Fruit fly (Drosophila melanogaster) whole organism, embryonic: ENCODE measurements around the gene Lsp1alpha.

Experiments
- Atf-2 ChIP-seq: fragments of 200-800 bp; sonication (Bioruptor generic); optimal IDR thresholded peaks from 2 replicates; lab custom pipeline; 2016; ENCODE audit warnings: missing biosample characterization, missing genetic modification characterization
- BtbVII ChIP-seq: fragments of 200-800 bp; sonication (Bioruptor generic); optimal IDR thresholded peaks from 3 replicates; lab custom pipeline; 2017; ENCODE audit warnings: missing biosample characterization, mild to moderate bottlenecking, missing genetic modification characterization
- CG10321 ChIP-seq: fragments of 200-800 bp; sonication (Bioruptor generic); IDR thresholded peaks from 2 replicates; pipeline ENCODE4 v1.3.6; 2022; ENCODE audit warnings: missing biosample characterization, missing genetic modification characterization
- CG12659 ChIP-seq: fragments of 200-800 bp; sonication (Bioruptor generic); optimal IDR thresholded peaks from 3 replicates; lab custom pipeline; 2017; ENCODE audit warnings: mild to moderate bottlenecking, missing biosample characterization, missing genetic modification reagents, missing genetic modification characterization
- CG14014 ChIP-seq: fragments of 200-800 bp; sonication (Bioruptor generic); IDR thresholded peaks from 2 replicates; pipeline ENCODE4 v1.3.6; 2022; ENCODE audit warnings: missing biosample characterization, missing genetic modification characterization
- CG14860 ChIP-seq: fragments of 200-800 bp; sonication (Bioruptor generic); IDR thresholded peaks from 3 replicates; pipeline ENCODE4 v1.3.6; 2022; ENCODE audit warnings: missing biosample characterization, missing genetic modification characterization; ENCODE audit not compliant: partially characterized antibody
- CG15479 ChIP-seq: fragments of 200-800 bp; sonication (Bioruptor generic); optimal IDR thresholded peaks from 3 replicates; lab custom pipeline; 2019; ENCODE audit warnings: missing biosample characterization, mild to moderate bottlenecking, missing genetic modification characterization, moderate library complexity
- CG16815 ChIP-seq: fragments of 200-800 bp; sonication (Bioruptor generic); optimal IDR thresholded peaks from 3 replicates; lab custom pipeline; 2017; ENCODE audit warnings: missing biosample characterization, mild to moderate bottlenecking, missing genetic modification characterization
- CG18764 ChIP-seq: fragments of 200-800 bp; sonication (Bioruptor generic); optimal IDR thresholded peaks from 3 replicates; lab custom pipeline; 2016; ENCODE audit warnings: missing biosample characterization, missing genetic modification characterization
- CG3163 ChIP-seq: fragments of 200-800 bp; sonication (Bioruptor generic); optimal IDR thresholded peaks from 3 replicates; lab custom pipeline; 2016; ENCODE audit warnings: missing biosample characterization, missing genetic modification characterization
- CG32532 ChIP-seq: fragments of 200-800 bp; sonication (Bioruptor generic); IDR thresholded peaks from 2 replicates; pipeline ENCODE4 v1.3.6; 2022; ENCODE audit warnings: missing biosample characterization, missing genetic modification characterization
- CG6272 ChIP-seq: fragments of 200-800 bp; sonication (Bioruptor generic); IDR thresholded peaks from 2 replicates; pipeline ENCODE4 v1.3.6; 2022; ENCODE audit warnings: missing biosample characterization, missing genetic modification characterization
- CG8388 ChIP-seq: fragments of 200-800 bp; sonication (Bioruptor generic); optimal IDR thresholded peaks from 2 replicates; lab custom pipeline; 2019; ENCODE audit warnings: missing biosample characterization, mild to moderate bottlenecking, missing genetic modification characterization, moderate library complexity
- CG9437 ChIP-seq: fragments of 200-800 bp; sonication (Bioruptor generic); optimal IDR thresholded peaks from 2 replicates; lab custom pipeline; 2018; ENCODE audit warnings: missing biosample characterization, mild to moderate bottlenecking, missing genetic modification characterization
- CG9817 ChIP-seq: fragments of 200-800 bp; sonication (Bioruptor generic); optimal IDR thresholded peaks from 2 replicates; lab custom pipeline; 2018; ENCODE audit warnings: missing biosample characterization, mild to moderate bottlenecking, missing genetic modification characterization, moderate library complexity
- Dref ChIP-seq: fragments of 200-800 bp; sonication (Bioruptor generic); IDR thresholded peaks from 2 replicates; pipeline ENCODE4 v1.3.6; 2022; ENCODE audit warnings: missing biosample characterization, missing genetic modification characterization
- Ets65A ChIP-seq: fragments of 200-800 bp; sonication (Bioruptor generic); peaks from one replicate; lab custom pipeline; 2016; ENCODE audit warnings: missing biosample characterization, missing genetic modification characterization
- GATAe ChIP-seq: fragments of 200-800 bp; sonication (Bioruptor generic); conservative IDR thresholded peaks from 2 replicates; pipeline ENCODE4 v1.3.6; 2022; ENCODE audit warnings: missing biosample characterization, missing genetic modification characterization
- HmgZ ChIP-seq: fragments of 200-800 bp; sonication (Bioruptor generic); optimal IDR thresholded peaks from 2 replicates; lab custom pipeline; 2018; ENCODE audit warnings: missing biosample characterization, mild to moderate bottlenecking, missing genetic modification characterization
- Jarid2 ChIP-seq: fragments of 200-800 bp; sonication (Bioruptor generic); optimal IDR thresholded peaks from 3 replicates; lab custom pipeline; 2017; ENCODE audit warnings: mild to moderate bottlenecking, missing biosample characterization, missing genetic modification reagents, missing genetic modification characterization
- Lhr ChIP-seq: fragments of 200-800 bp; sonication (Bioruptor generic); optimal IDR thresholded peaks from 3 replicates; lab custom pipeline; 2017; ENCODE audit warnings: mild to moderate bottlenecking, missing biosample characterization, missing genetic modification reagents, missing genetic modification characterization
- Mad ChIP-seq: fragments of 200-800 bp; sonication (Bioruptor generic); optimal IDR thresholded peaks from 2 replicates; lab custom pipeline; 2016; ENCODE audit warnings: missing biosample characterization, missing genetic modification characterization
- NC2β ChIP-seq: fragments of 200-800 bp; sonication (Bioruptor generic); optimal IDR thresholded peaks from 2 replicates; lab custom pipeline; 2016; ENCODE audit warnings: missing biosample characterization, missing genetic modification characterization
- Trl ChIP-seq, 3 experiments: fragments of >200 bp in 2 of 3; fragments of 200-800 bp in 1 of 3; sonication (Bioruptor generic) in 1 of 3; optimal IDR thresholded peaks; 2 replicates in 1 of 3; 3 replicates in 2 of 3; lab custom pipeline; 2016 to 2017; ENCODE audit warnings: missing biosample characterization in 1 of 3, missing genetic modification characterization in 1 of 3
- ab ChIP-seq: fragments of 200-800 bp; sonication (Bioruptor generic); optimal IDR thresholded peaks from 2 replicates; lab custom pipeline; 2016; ENCODE audit warnings: missing biosample characterization, missing genetic modification characterization
- ac ChIP-seq: fragments of 200-800 bp; sonication (Bioruptor generic); optimal IDR thresholded peaks from 3 replicates; lab custom pipeline; 2017; ENCODE audit warnings: missing biosample characterization, mild to moderate bottlenecking, missing genetic modification characterization
- bbx ChIP-seq: fragments of 200-800 bp; sonication (Bioruptor generic); IDR thresholded peaks from 2 replicates; pipeline ENCODE4 v1.3.6; 2022; ENCODE audit warnings: missing biosample characterization, missing genetic modification characterization; ENCODE audit not compliant: partially characterized antibody
- cad ChIP-seq: fragments of >200 bp; optimal IDR thresholded peaks from 2 replicates; lab custom pipeline; 2017; ENCODE audit warnings: missing biosample characterization, missing genetic modification characterization
- cg ChIP-seq: fragments of 200-800 bp; sonication (Bioruptor generic); optimal IDR thresholded peaks from 3 replicates; lab custom pipeline; 2019; ENCODE audit warnings: missing biosample characterization, mild to moderate bottlenecking, missing genetic modification characterization, moderate library complexity
- da ChIP-seq: fragments of 200-800 bp; sonication (Bioruptor generic); optimal IDR thresholded peaks from 2 replicates; lab custom pipeline; 2016; ENCODE audit warnings: missing biosample characterization, missing genetic modification characterization
- dan ChIP-seq: fragments of 200-800 bp; sonication (Bioruptor generic); IDR thresholded peaks from 2 replicates; pipeline ENCODE4 v1.3.6; 2022; ENCODE audit warnings: missing biosample characterization, missing genetic modification characterization
- dm ChIP-seq: fragments of 200-800 bp; sonication (Bioruptor generic); optimal IDR thresholded peaks from 3 replicates; lab custom pipeline; 2016; ENCODE audit warnings: missing biosample characterization, missing genetic modification characterization
- dmrt99B ChIP-seq: fragments of 200-800 bp; sonication (Bioruptor generic); optimal IDR thresholded peaks from 2 replicates; lab custom pipeline; 2018; ENCODE audit warnings: missing biosample characterization, mild to moderate bottlenecking, missing genetic modification characterization, moderate library complexity
- dpn ChIP-seq, 2 experiments: fragments of 200-800 bp; sonication (Bioruptor generic); optimal IDR thresholded peaks; 3 replicates each; lab custom pipeline; 2016; ENCODE audit warnings: missing biosample characterization in 2 of 2, missing genetic modification characterization in 2 of 2
- fd3F ChIP-seq: fragments of 200-800 bp; sonication (Bioruptor generic); optimal IDR thresholded peaks from 2 replicates; lab custom pipeline; 2018; ENCODE audit warnings: missing biosample characterization, mild to moderate bottlenecking, missing genetic modification characterization, moderate library complexity
- gcm ChIP-seq: fragments of 200-800 bp; sonication (Bioruptor generic); optimal IDR thresholded peaks from 2 replicates; lab custom pipeline; 2019; ENCODE audit warnings: missing biosample characterization, mild to moderate bottlenecking, missing genetic modification characterization, moderate library complexity
- gem ChIP-seq: fragments of 200-800 bp; sonication (Bioruptor generic); optimal IDR thresholded peaks from 2 replicates; lab custom pipeline; 2019; ENCODE audit warnings: missing biosample characterization, mild to moderate bottlenecking, missing genetic modification characterization, moderate library complexity
- gro ChIP-seq: fragments of 200-800 bp; sonication (Bioruptor generic); optimal IDR thresholded peaks from 2 replicates; lab custom pipeline; 2016; ENCODE audit warnings: missing biosample characterization, missing genetic modification characterization
- kni ChIP-seq: fragments of 200-800 bp; sonication (Bioruptor generic); optimal IDR thresholded peaks from 3 replicates; lab custom pipeline; 2017; ENCODE audit warnings: mild to moderate bottlenecking, missing biosample characterization, missing genetic modification reagents, missing genetic modification characterization
- knrl ChIP-seq: fragments of 200-800 bp; sonication (Bioruptor generic); IDR thresholded peaks from 3 replicates; pipeline ENCODE4 v1.3.6; 2022; ENCODE audit warnings: missing biosample characterization, missing genetic modification characterization; ENCODE audit not compliant: partially characterized antibody
- pfk ChIP-seq: fragments of 200-800 bp; sonication (Bioruptor generic); optimal IDR thresholded peaks from 2 replicates; lab custom pipeline; 2018; ENCODE audit warnings: missing biosample characterization, mild to moderate bottlenecking, missing genetic modification characterization, moderate library complexity
- pho ChIP-seq: fragments of 200-800 bp; sonication (Bioruptor generic); optimal IDR thresholded peaks from 2 replicates; lab custom pipeline; 2016; ENCODE audit warnings: missing biosample characterization, missing genetic modification characterization
- pum ChIP-seq: fragments of 200-800 bp; sonication (Bioruptor generic); optimal IDR thresholded peaks from 2 replicates; lab custom pipeline; 2016; ENCODE audit warnings: missing biosample characterization, missing genetic modification characterization
- slbo ChIP-seq: fragments of 200-800 bp; sonication (Bioruptor generic); IDR thresholded peaks from 2 replicates; pipeline ENCODE4 v1.3.6; 2022; ENCODE audit warnings: missing biosample characterization, missing genetic modification characterization
- slp2 ChIP-seq: fragments of 200-800 bp; sonication (Bioruptor generic); optimal IDR thresholded peaks from 2 replicates; lab custom pipeline; 2016; ENCODE audit warnings: missing biosample characterization, missing genetic modification characterization
- sob ChIP-seq: fragments of 200-800 bp; sonication (Bioruptor generic); IDR thresholded peaks from 2 replicates; pipeline ENCODE4 v1.3.6; 2022; ENCODE audit warnings: missing biosample characterization, missing genetic modification characterization
- sr ChIP-seq: fragments of 200-800 bp; sonication (Bioruptor generic); IDR thresholded peaks from 3 replicates; pipeline ENCODE4 v1.3.6; 2022; ENCODE audit warnings: missing biosample characterization, missing genetic modification characterization
- tio ChIP-seq: fragments of 200-800 bp; sonication (Bioruptor generic); optimal IDR thresholded peaks from 2 replicates; lab custom pipeline; 2017; ENCODE audit warnings: missing biosample characterization, missing genetic modification characterization, inconsistent platforms
- z ChIP-seq: fragments of 200-800 bp; sonication (Bioruptor generic); IDR thresholded peaks from 3 replicates; pipeline ENCODE4 v1.3.6; 2022; ENCODE audit warnings: missing biosample characterization, missing genetic modification characterization
- zfh2 ChIP-seq: fragments of 200-800 bp; sonication (Bioruptor generic); optimal IDR thresholded peaks from 2 replicates; lab custom pipeline; 2016; ENCODE audit warnings: missing biosample characterization, missing genetic modification characterization

Lsp1alpha gene

DNA sequence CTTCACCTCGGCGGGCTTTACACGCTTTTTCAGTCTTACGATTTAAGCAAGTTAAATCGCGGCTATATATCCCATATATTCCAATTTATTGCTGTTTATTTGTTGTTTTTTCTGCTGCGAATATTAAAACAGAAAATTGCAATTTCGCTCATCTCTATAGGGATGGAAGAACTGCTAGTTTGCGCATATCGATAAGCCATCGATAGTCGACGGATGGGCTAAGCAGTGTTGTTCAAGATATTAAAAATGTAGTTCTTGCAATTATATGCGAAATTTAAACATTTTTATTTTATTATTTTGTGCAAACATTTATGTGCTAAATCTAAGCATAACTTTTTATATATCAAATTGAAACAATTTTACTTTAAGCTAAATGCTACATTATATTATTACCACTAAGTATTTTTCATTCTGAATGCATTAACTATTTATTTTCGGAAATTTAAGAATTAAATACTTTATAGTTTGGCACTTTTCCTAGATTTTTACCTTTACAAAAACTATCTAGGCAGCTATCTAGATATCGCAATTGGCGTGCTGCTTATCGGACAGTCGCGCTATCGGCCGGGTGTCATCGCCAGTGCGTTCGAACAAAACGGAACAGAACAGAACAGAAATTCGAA lies 27.0 kb upstream of the Lsp1alpha start, which contains the start of the genes Rab40 and CG42258 (continued):
- TF ChIP-seq dpn (GFP tag; optimal IDR thresholded peaks at IDR 0.05; lab: Kevin White, UChicago), result peak; percentile 28 to 43
- TF ChIP-seq BtbVII, result peak; percentile 5
- no peak for TF ChIP-seq NC2β
- peak; percentile 38; the same call in 2 of the 3 replicates for TF ChIP-seq CG14860 (GFP tag; lab: Robert Waterston, UW)
- TF ChIP-seq slp2 (GFP tag; lab: Kevin White, UChicago), result no peak
- TF ChIP-seq Ets65A (GFP tag; lab: Kevin White, UChicago), result peak; percentile 82
- TF ChIP-seq ab (GFP tag; lab: Kevin White, UChicago), result no peak
- no peak for TF ChIP-seq CG10321 (GFP tag; lab: Robert Waterston, UW)
- peak; percentile 20; the same call in 1 of the 2 replicates for TF ChIP-seq CG14014 (GFP tag; lab: Robert Waterston, UW)
- TF ChIP-seq cg (GFP tag; lab: Kevin White, UChicago), result no peak
- TF ChIP-seq HmgZ, result no peak
- peak; percentile 13 for TF ChIP-seq pfk (GFP tag; lab: Kevin White, UChicago)
- TF ChIP-seq z (GFP tag; lab: Robert Waterston, UW), result no peak
- TF ChIP-seq dm (GFP tag; lab: Kevin White, UChicago), result no peak
- peak; percentile 43 for TF ChIP-seq slbo (GFP tag; lab: Robert Waterston, UW)
- no peak for TF ChIP-seq gcm (GFP tag; lab: Kevin White, UChicago)
- TF ChIP-seq fd3F (GFP tag; lab: Kevin White, UChicago), result no peak
- peak; percentile 26 for TF ChIP-seq Atf-2 (GFP tag; lab: Kevin White, UChicago)
- peak; percentile 73; the same call in 2 of the 3 replicates for TF ChIP-seq knrl (GFP tag; lab: Robert Waterston, UW)
- TF ChIP-seq da (GFP tag; lab: Kevin White, UChicago), result no peak
- TF ChIP-seq Jarid2 (GFP tag; lab: Kevin White, UChicago), result no peak
- no peak for TF ChIP-seq cad (GFP tag; lab: Kevin White, UChicago)
- peak; percentile 8 for TF ChIP-seq kni
- TF ChIP-seq CG15479 (GFP tag; lab: Kevin White, UChicago), result no peak
- no peak for TF ChIP-seq Lhr (GFP tag; lab: Kevin White, UChicago)
- TF ChIP-seq CG18764, result peak; percentile 19
- peak; percentile 56 for TF ChIP-seq zfh2 (GFP tag; lab: Kevin White, UChicago)
- TF ChIP-seq gro (GFP tag; lab: Kevin White, UChicago), result no peak
- TF ChIP-seq CG9437 (GFP tag; lab: Kevin White, UChicago), result peak; percentile 43
- TF ChIP-seq CG16815 (GFP tag; lab: Kevin White, UChicago), result peak; percentile 23
- TF ChIP-seq ac (GFP tag; lab: Kevin White, UChicago), result no peak
- TF ChIP-seq gem (tag; lab: Kevin White, UChicago), result peak; percentile 60
- TF ChIP-seq GATAe (GFP tag; lab: Robert Waterston, UW), result no peak
- no peak for TF ChIP-seq sob (GFP tag; lab: Robert Waterston, UW)
- peak; percentile 51 for TF ChIP-seq CG12659 (GFP tag; lab: Kevin White, UChicago)
- peak; percentile 47 for TF ChIP-seq bbx
- TF ChIP-seq pho (GFP tag; lab: Kevin White, UChicago), result peak; percentile 66
- TF ChIP-seq CG9817 (tag; lab: Kevin White, UChicago), result peak; percentile 1
- peak; percentile 47 for TF ChIP-seq CG32532
- TF ChIP-seq Mad (GFP tag; lab: Kevin White, UChicago), result peak; percentile 9
- TF ChIP-seq dan (GFP tag; lab: Robert Waterston, UW), result no peak
- TF ChIP-seq sr (GFP tag; lab: Robert Waterston, UW), result no peak
- peak; percentile 56 for TF ChIP-seq pum
- peak; percentile 65 for TF ChIP-seq Dref (GFP tag; lab: Robert Waterston, UW)
- no peak for TF ChIP-seq CG3163 (GFP tag; lab: Kevin White, UChicago)
- TF ChIP-seq CG6272 (GFP tag; lab: Robert Waterston, UW), result no peak
- peak; percentile 24 for TF ChIP-seq dmrt99B
- TF ChIP-seq CG8388 (GFP tag; lab: Kevin White, UChicago), result peak; percentile 3
- no peak for TF ChIP-seq Trl (optimal IDR thresholded peaks at IDR 0.05; lab: Kevin White, UChicago)
- peak; percentile 1 for TF ChIP-seq Trl (GFP tag; optimal IDR thresholded peaks at IDR 0.05; lab: Kevin White, UChicago)
- peak; percentile 54 for TF ChIP-seq tio (GFP tag; lab: Kevin White, UChicago)
